Worm (Caenorhabditis elegans) whole organism, L2 larva: ENCODE results near the gene C25H3.10.

Experiments
- C34F6.9 ChIP-seq: fragments of 150-350 bp; optimal IDR thresholded peaks from 2 replicates; lab custom pipeline; 2014; ENCODE audit warnings: missing biosample characterization, missing genetic modification characterization
- F13H6.1 ChIP-seq: sonication (generic microtip); optimal IDR thresholded peaks from 2 replicates; lab custom pipeline; 2016; ENCODE audit warnings: missing genetic modification characterization, missing compliant biosample characterization
- R02D3.7 ChIP-seq: fragments of 150-350 bp; optimal IDR thresholded peaks from 2 replicates; lab custom pipeline; 2014; ENCODE audit warnings: missing biosample characterization, missing genetic modification characterization
- Y55F3AM.14 ChIP-seq: fragments of 200-800 bp; sonication (Bioruptor generic); optimal IDR thresholded peaks from 2 replicates; lab custom pipeline; 2018; ENCODE audit warnings: mild to moderate bottlenecking, missing genetic modification characterization, missing compliant biosample characterization
- ZK546.5 ChIP-seq: sonication (generic microtip); optimal IDR thresholded peaks from 2 replicates; lab custom pipeline; 2017; ENCODE audit warnings: missing biosample characterization, missing genetic modification characterization
- alr-1 ChIP-seq: fragments of 150-350 bp; optimal IDR thresholded peaks from 2 replicates; lab custom pipeline; 2014; ENCODE audit warnings: missing biosample characterization, missing genetic modification characterization
- aly-2 ChIP-seq: fragments of 150-350 bp; optimal IDR thresholded peaks from 2 replicates; lab custom pipeline; 2014; ENCODE audit warnings: missing biosample characterization, missing genetic modification characterization
- ama-1 ChIP-seq: fragments of 150-350 bp; optimal IDR thresholded peaks from 2 replicates; lab custom pipeline; 2018; ENCODE audit warnings: inconsistent platforms
- blmp-1 ChIP-seq: sonication (generic microtip); optimal IDR thresholded peaks from 2 replicates; lab custom pipeline; 2017; ENCODE audit warnings: missing genetic modification characterization, mild to moderate bottlenecking, missing compliant biosample characterization, antibody characterized with exemption, moderate library complexity; ENCODE audit not compliant: insufficient read depth
- ceh-16 ChIP-seq: fragments of 150-350 bp; optimal IDR thresholded peaks from 2 replicates; lab custom pipeline; 2014; ENCODE audit warnings: missing biosample characterization, missing genetic modification characterization
- ceh-82 ChIP-seq: fragments of 150-350 bp; optimal IDR thresholded peaks from 2 replicates; lab custom pipeline; 2014; ENCODE audit warnings: missing biosample characterization, missing genetic modification characterization
- crh-2 ChIP-seq: sonication (generic microtip); optimal IDR thresholded peaks from 2 replicates; lab custom pipeline; 2017; ENCODE audit warnings: missing biosample characterization, missing genetic modification characterization
- egl-27 ChIP-seq: sonication (generic microtip); optimal IDR thresholded peaks from 3 replicates; lab custom pipeline; 2017; ENCODE audit warnings: missing biosample characterization, missing genetic modification reagents, missing genetic modification characterization
- elt-1 ChIP-seq: fragments of 150-350 bp; optimal IDR thresholded peaks from 2 replicates; lab custom pipeline; 2014; ENCODE audit warnings: missing biosample characterization, missing genetic modification characterization
- elt-3 ChIP-seq: sonication (generic microtip); optimal IDR thresholded peaks from 2 replicates; lab custom pipeline; 2017; ENCODE audit warnings: missing biosample characterization, missing genetic modification characterization
- fos-1 ChIP-seq: fragments of 150-350 bp; optimal IDR thresholded peaks from 2 replicates; lab custom pipeline; 2014; ENCODE audit warnings: missing biosample characterization, missing genetic modification characterization
- gmeb-1 ChIP-seq: fragments of 150-350 bp; optimal IDR thresholded peaks from 2 replicates; lab custom pipeline; 2014; ENCODE audit warnings: missing biosample characterization, missing genetic modification characterization
- lin-11 ChIP-seq: fragments of 150-350 bp; sonication (generic microtip); optimal IDR thresholded peaks from 2 replicates; lab custom pipeline; 2014; ENCODE audit warnings: missing biosample characterization, missing genetic modification characterization, inconsistent platforms, mixed read lengths
- lin-13 ChIP-seq: fragments of 150-350 bp; optimal IDR thresholded peaks from 2 replicates; lab custom pipeline; 2014; ENCODE audit warnings: missing biosample characterization, missing genetic modification reagents, missing genetic modification characterization
- lin-39 ChIP-seq: fragments of 150-350 bp; optimal IDR thresholded peaks from 2 replicates; lab custom pipeline; 2014; ENCODE audit warnings: missing biosample characterization, missing genetic modification reagents, missing genetic modification characterization
- lsy-2 ChIP-seq, 2 experiments: fragments of 150-350 bp in 1 of 2; sonication (generic microtip) in 1 of 2; optimal IDR thresholded peaks; 2 replicates each; lab custom pipeline; 2014 to 2017; ENCODE audit warnings: missing biosample characterization in 2 of 2, missing genetic modification characterization in 2 of 2
- mab-5 ChIP-seq: fragments of 150-350 bp; optimal IDR thresholded peaks from 2 replicates; lab custom pipeline; 2014; ENCODE audit warnings: missing biosample characterization, missing genetic modification characterization
- mbf-1 ChIP-seq: sonication (generic microtip); optimal IDR thresholded peaks from 2 replicates; lab custom pipeline; 2017; ENCODE audit warnings: missing biosample characterization, missing genetic modification characterization
- mdl-1 ChIP-seq, 2 experiments: fragments of 150-350 bp in 1 of 2; sonication (generic microtip) in 1 of 2; optimal IDR thresholded peaks; 2 replicates each; lab custom pipeline; 2017; ENCODE audit warnings: missing biosample characterization in 2 of 2, missing genetic modification characterization in 2 of 2
- nhr-10 ChIP-seq: sonication (generic microtip); optimal IDR thresholded peaks from 2 replicates; lab custom pipeline; 2017; ENCODE audit warnings: missing biosample characterization, missing genetic modification characterization
- nhr-11 ChIP-seq: fragments of 150-350 bp; optimal IDR thresholded peaks from 2 replicates; lab custom pipeline; 2014; ENCODE audit warnings: missing biosample characterization, missing genetic modification characterization
- nhr-12 ChIP-seq: fragments of 150-350 bp; optimal IDR thresholded peaks from 2 replicates; lab custom pipeline; 2014; ENCODE audit warnings: missing biosample characterization, missing genetic modification characterization
- nhr-129 ChIP-seq: fragments of 150-350 bp; optimal IDR thresholded peaks from 2 replicates; lab custom pipeline; 2014; ENCODE audit warnings: missing biosample characterization, missing genetic modification characterization
- nhr-21 ChIP-seq: fragments of 150-350 bp; optimal IDR thresholded peaks from 2 replicates; lab custom pipeline; 2014; ENCODE audit warnings: missing biosample characterization, missing genetic modification characterization
- nhr-23 ChIP-seq: fragments of 150-350 bp; optimal IDR thresholded peaks from 2 replicates; lab custom pipeline; 2014; ENCODE audit warnings: missing biosample characterization, missing genetic modification reagents, missing genetic modification characterization
- nhr-237 ChIP-seq: fragments of 150-350 bp; optimal IDR thresholded peaks from 2 replicates; lab custom pipeline; 2014; ENCODE audit warnings: missing biosample characterization, missing genetic modification characterization
- nhr-25 ChIP-seq: fragments of 150-350 bp; sonication (generic microtip); optimal IDR thresholded peaks from 3 replicates; lab custom pipeline; 2014; ENCODE audit warnings: missing biosample characterization, missing genetic modification characterization
- nhr-6 ChIP-seq: fragments of 150-350 bp; optimal IDR thresholded peaks from 2 replicates; lab custom pipeline; 2014; ENCODE audit warnings: missing biosample characterization, missing genetic modification characterization
- peb-1 ChIP-seq: fragments of 150-350 bp; optimal IDR thresholded peaks from 2 replicates; lab custom pipeline; 2014; ENCODE audit warnings: missing biosample characterization, missing genetic modification characterization
- sem-4 ChIP-seq: fragments of 150-350 bp; optimal IDR thresholded peaks from 2 replicates; lab custom pipeline; 2014; ENCODE audit warnings: missing biosample characterization, missing genetic modification reagents, missing genetic modification characterization
- skn-1 ChIP-seq: sonication (generic microtip); optimal IDR thresholded peaks from 2 replicates; lab custom pipeline; 2017; ENCODE audit warnings: missing biosample characterization, missing genetic modification characterization
- sma-3 ChIP-seq: sonication (generic microtip); optimal IDR thresholded peaks from 2 replicates; lab custom pipeline; 2016; ENCODE audit warnings: missing genetic modification reagents, missing genetic modification characterization, missing compliant biosample characterization
- sma-9 ChIP-seq, 2 experiments: fragments of 150-350 bp in 1 of 2; sonication (generic microtip) in 1 of 2; optimal IDR thresholded peaks; 2 replicates each; lab custom pipeline; 2014 to 2016; ENCODE audit warnings: missing genetic modification characterization in 2 of 2, mild to moderate bottlenecking in 1 of 2, missing biosample characterization in 1 of 2, missing compliant biosample characterization in 1 of 2, missing genetic modification reagents in 1 of 2, moderate library complexity in 1 of 2
- snpc-4 ChIP-seq: fragments of 150-350 bp; optimal IDR thresholded peaks from 2 replicates; lab custom pipeline; 2014; ENCODE audit warnings: missing biosample characterization, missing genetic modification characterization
- unc-39 ChIP-seq: fragments of 150-350 bp; optimal IDR thresholded peaks from 2 replicates; lab custom pipeline; 2014; ENCODE audit warnings: missing biosample characterization, missing genetic modification characterization
- unc-55 ChIP-seq: fragments of 150-350 bp; sonication (generic microtip); optimal IDR thresholded peaks from 3 replicates; lab custom pipeline; 2014; ENCODE audit warnings: missing biosample characterization, missing genetic modification reagents, missing genetic modification characterization
- zag-1 ChIP-seq: fragments of 150-350 bp; optimal IDR thresholded peaks from 2 replicates; lab custom pipeline; 2014; ENCODE audit warnings: missing biosample characterization, missing genetic modification characterization
- ztf-1 ChIP-seq: fragments of 200-800 bp; sonication (Bioruptor generic); conservative IDR thresholded peaks from 2 replicates; pipeline ENCODE4 v1.3.6; 2022; ENCODE audit warnings: missing genetic modification characterization, missing compliant biosample characterization
- ztf-11 ChIP-seq: sonication (generic microtip); optimal IDR thresholded peaks from 2 replicates; lab custom pipeline; 2017; ENCODE audit warnings: missing biosample characterization, missing genetic modification characterization
- ztf-4 ChIP-seq: fragments of 150-350 bp; optimal IDR thresholded peaks from 2 replicates; lab custom pipeline; 2014; ENCODE audit warnings: missing biosample characterization, missing genetic modification characterization

Gene C25H3.10

ce11 chrII:5701485-5701884 lies 2.7 kb upstream of the C25H3.10 start:
- no peak for TF ChIP-seq Y55F3AM.14 (GFP tag; lab: Kevin White, UChicago)
- TF ChIP-seq nhr-25 (tag; lab: Kevin White, UChicago), result peak; percentile 34
- no peak for TF ChIP-seq mbf-1
- TF ChIP-seq aly-2 (tag; lab: Kevin White, UChicago), result no peak
- peak; percentile 82 for TF ChIP-seq nhr-21 (tag; lab: Kevin White, UChicago)
- no peak for TF ChIP-seq R02D3.7 (tag; lab: Kevin White, UChicago)
- peak; percentile 69 for TF ChIP-seq gmeb-1 (tag; lab: Kevin White, UChicago)
- peak; percentile 57 to 72 for TF ChIP-seq lsy-2 (tag; optimal IDR thresholded peaks at IDR 0.05; lab: Kevin White, UChicago)
- TF ChIP-seq ceh-16 (tag; lab: Kevin White, UChicago), result no peak
- peak; percentile 91 for TF ChIP-seq ama-1 (lab: Kevin White, UChicago)
- no peak for TF ChIP-seq elt-3 (tag; lab: Kevin White, UChicago)
- TF ChIP-seq unc-39 (tag; lab: Kevin White, UChicago), result no peak
- no peak for TF ChIP-seq peb-1 (tag; lab: Kevin White, UChicago)
- TF ChIP-seq nhr-23 (tag; lab: Kevin White, UChicago), result no peak
- no peak for TF ChIP-seq alr-1 (tag; lab: Kevin White, UChicago)
- TF ChIP-seq mdl-1 (tag; optimal IDR thresholded peaks at IDR 0.05; lab: Kevin White, UChicago), result peak; percentile 66 to 77
- no peak for TF ChIP-seq blmp-1
- TF ChIP-seq ztf-11 (tag; lab: Kevin White, UChicago), result no peak
- peak; percentile 5 for TF ChIP-seq egl-27
- peak; percentile 60 for TF ChIP-seq F13H6.1 (tag; lab: Kevin White, UChicago)
- TF ChIP-seq skn-1 (tag; lab: Kevin White, UChicago), result no peak
- TF ChIP-seq sma-3, result peak; percentile 81
- TF ChIP-seq C34F6.9 (tag; lab: Kevin White, UChicago), result peak; percentile 42
- TF ChIP-seq sma-9 (GFP tag; optimal IDR thresholded peaks at IDR 0.05; lab: Kevin White, UChicago), result peak; percentile 88
- no peak for TF ChIP-seq sma-9 (tag; optimal IDR thresholded peaks at IDR 0.05; lab: Kevin White, UChicago)
- peak; percentile 74 for TF ChIP-seq fos-1
- TF ChIP-seq snpc-4 (tag; lab: Kevin White, UChicago), result peak; percentile 98
- TF ChIP-seq mab-5 (tag; lab: Kevin White, UChicago), result peak; percentile 44
- TF ChIP-seq nhr-6, result no peak
- TF ChIP-seq sem-4 (tag; lab: Kevin White, UChicago), result no peak
- no peak for TF ChIP-seq nhr-237 (tag; lab: Kevin White, UChicago)
- no peak for TF ChIP-seq ztf-1 (GFP tag; lab: Robert Waterston, UW)
- no peak for TF ChIP-seq unc-55 (GFP tag; lab: Kevin White, UChicago)
- no peak for TF ChIP-seq lin-39 (tag; lab: Kevin White, UChicago)
- TF ChIP-seq zag-1 (tag; lab: Kevin White, UChicago), result no peak
- no peak for TF ChIP-seq ceh-82 (tag; lab: Kevin White, UChicago)
- TF ChIP-seq nhr-11 (tag; lab: Kevin White, UChicago), result no peak
- no peak for TF ChIP-seq nhr-10 (tag; lab: Kevin White, UChicago)
- no peak for TF ChIP-seq nhr-12 (tag; lab: Kevin White, UChicago)
- peak; percentile 70 for TF ChIP-seq nhr-129 (tag; lab: Kevin White, UChicago)
- no peak for TF ChIP-seq ZK546.5
- TF ChIP-seq lin-13 (GFP tag; lab: Kevin White, UChicago), result peak; percentile 42
- no peak for TF ChIP-seq elt-1 (tag; lab: Kevin White, UChicago)
- TF ChIP-seq crh-2 (tag; lab: Kevin White, UChicago), result peak; percentile 77

ce11 chrII:5698254-5698653 lies 515 bp downstream of the C25H3.10 start:
- TF ChIP-seq zag-1 (tag; lab: Kevin White, UChicago) (no peak), ceh-82 (tag; lab: Kevin White, UChicago) (no peak), lin-11 (tag; lab: Kevin White, UChicago) (no peak), snpc-4 (tag; lab: Kevin White, UChicago) (peak; percentile 59), crh-2 (tag; lab: Kevin White, UChicago) (peak; percentile 49), sma-9 (GFP tag; optimal IDR thresholded peaks at IDR 0.05; lab: Kevin White, UChicago) (peak; percentile 80), sma-9 (tag; optimal IDR thresholded peaks at IDR 0.05; lab: Kevin White, UChicago) (no peak), nhr-129 (tag; lab: Kevin White, UChicago) (peak; percentile 86), nhr-21 (tag; lab: Kevin White, UChicago) (peak; percentile 35), sma-3 (peak; percentile 27), C34F6.9 (tag; lab: Kevin White, UChicago) (peak; percentile 43), ztf-4 (tag; lab: Kevin White, UChicago) (peak; percentile 34), lsy-2 (tag; optimal IDR thresholded peaks at IDR 0.05; lab: Kevin White, UChicago) (peak in 1 of 2 experiments; percentile 44), elt-3 (tag; lab: Kevin White, UChicago) (no peak), fos-1 (peak; percentile 32), gmeb-1 (tag; lab: Kevin White, UChicago) (peak; percentile 60), F13H6.1 (tag; lab: Kevin White, UChicago) (peak; percentile 10), lin-39 (tag; lab: Kevin White, UChicago) (no peak)
